Worm (Caenorhabditis elegans) whole organism, young adult: Measurements from ENCODE around the gene swp-1.

Experiments
- B0035.1 ChIP-seq: sonication (generic microtip); optimal IDR thresholded peaks from 2 replicates; lab custom pipeline; 2016; ENCODE audit warnings: missing genetic modification characterization, mild to moderate bottlenecking, missing compliant biosample characterization, missing genotype, missing genetic modification reagents
- B0336.3 ChIP-seq: fragments of 200-800 bp; sonication (Bioruptor generic); IDR thresholded peaks from 2 replicates; pipeline ENCODE4 v1.3.6; 2022; ENCODE audit warnings: missing genetic modification characterization, missing compliant biosample characterization
- C06A6.2 ChIP-seq: fragments of 200-800 bp; sonication (Bioruptor generic); conservative IDR thresholded peaks from 2 replicates; pipeline ENCODE4 v1.3.6; 2022; ENCODE audit warnings: missing genetic modification characterization, missing compliant biosample characterization
- C17E4.6 ChIP-seq: fragments of 200-800 bp; sonication (Bioruptor generic); IDR thresholded peaks from 2 replicates; pipeline ENCODE4 v1.3.6; 2022; ENCODE audit warnings: missing genetic modification reagents, missing genetic modification characterization, missing compliant biosample characterization
- D2030.7 ChIP-seq: fragments of 200-800 bp; sonication (Bioruptor generic); IDR thresholded peaks from 2 replicates; pipeline ENCODE4 v1.3.6; 2022; ENCODE audit warnings: missing genetic modification reagents, missing genetic modification characterization, missing compliant biosample characterization
- F10E7.11 ChIP-seq: sonication (generic microtip); optimal IDR thresholded peaks from 2 replicates; lab custom pipeline; 2017; ENCODE audit warnings: mild to moderate bottlenecking, missing genetic modification characterization, moderate library complexity, missing compliant biosample characterization
- F22D6.2 ChIP-seq: sonication (generic microtip); optimal IDR thresholded peaks from 2 replicates; lab custom pipeline; 2016; ENCODE audit warnings: mild to moderate bottlenecking, missing genetic modification characterization, missing compliant biosample characterization
- F23B12.7 ChIP-seq: sonication (generic microtip); optimal IDR thresholded peaks from 2 replicates; lab custom pipeline; 2017; ENCODE audit warnings: missing genetic modification characterization, mild to moderate bottlenecking, missing compliant biosample characterization, antibody characterized with exemption, moderate library complexity; ENCODE audit not compliant: insufficient read depth
- F52B5.7 ChIP-seq: sonication (generic microtip); optimal IDR thresholded peaks from 2 replicates; lab custom pipeline; 2016; ENCODE audit warnings: mild to moderate bottlenecking, missing genetic modification characterization, missing compliant biosample characterization
- T26A5.8 ChIP-seq: sonication (generic microtip); optimal IDR thresholded peaks from 2 replicates; lab custom pipeline; 2016; ENCODE audit warnings: missing genetic modification characterization, missing compliant biosample characterization
- Y53F4B.3 ChIP-seq: fragments of 200-800 bp; sonication (Bioruptor generic); IDR thresholded peaks from 2 replicates; pipeline ENCODE4 v1.3.6; 2022; ENCODE audit warnings: missing genetic modification reagents, missing genetic modification characterization, missing compliant biosample characterization
- Y95B8A.8 ChIP-seq: fragments of 200-800 bp; sonication (Bioruptor generic); IDR thresholded peaks from 2 replicates; pipeline ENCODE4 v1.3.6; 2022; ENCODE audit warnings: missing genetic modification reagents, missing genetic modification characterization, missing compliant biosample characterization
- akir-1 ChIP-seq: fragments of 200-800 bp; sonication (Bioruptor generic); optimal IDR thresholded peaks from 2 replicates; lab custom pipeline; 2018; ENCODE audit warnings: mild to moderate bottlenecking, missing genetic modification characterization, moderate library complexity, missing compliant biosample characterization
- aptf-2 ChIP-seq: fragments of 200-800 bp; sonication (Bioruptor generic); conservative IDR thresholded peaks from 2 replicates; pipeline ENCODE4 v1.3.6; 2022; ENCODE audit warnings: missing genetic modification reagents, missing genetic modification characterization, missing compliant biosample characterization
- aptf-3 ChIP-seq: fragments of 200-800 bp; sonication (Bioruptor generic); IDR thresholded peaks from 2 replicates; pipeline ENCODE4 v1.3.6; 2022; ENCODE audit warnings: missing genetic modification characterization, missing compliant biosample characterization
- ceh-27 ChIP-seq: fragments of 200-800 bp; sonication (Bioruptor generic); optimal IDR thresholded peaks from 2 replicates; lab custom pipeline; 2018; ENCODE audit warnings: mild to moderate bottlenecking, missing genetic modification characterization, moderate library complexity, missing compliant biosample characterization
- ceh-40 ChIP-seq: fragments of 200-800 bp; sonication (Bioruptor generic); IDR thresholded peaks from 2 replicates; pipeline ENCODE4 v1.3.6; 2022; ENCODE audit warnings: missing genetic modification characterization, missing compliant biosample characterization
- ceh-79 ChIP-seq: sonication (generic microtip); optimal IDR thresholded peaks from 2 replicates; lab custom pipeline; 2017; ENCODE audit warnings: mild to moderate bottlenecking, missing genetic modification characterization, missing compliant biosample characterization
- chd-7 ChIP-seq: sonication (generic microtip); optimal IDR thresholded peaks from 2 replicates; lab custom pipeline; 2016; ENCODE audit warnings: mild to moderate bottlenecking, missing genetic modification characterization, moderate library complexity, missing compliant biosample characterization
- efl-1 ChIP-seq: fragments of 150-350 bp; optimal IDR thresholded peaks from 2 replicates; lab custom pipeline; 2014; ENCODE audit warnings: missing biosample characterization, missing genetic modification reagents, missing genetic modification characterization
- egl-44 ChIP-seq: fragments of 200-800 bp; sonication (Bioruptor generic); IDR thresholded peaks from 2 replicates; pipeline ENCODE4 v1.3.6; 2022; ENCODE audit warnings: missing genetic modification reagents, missing genetic modification characterization, missing compliant biosample characterization
- egrh-3 ChIP-seq: fragments of 200-800 bp; sonication (Bioruptor generic); IDR thresholded peaks from 2 replicates; pipeline ENCODE4 v1.3.6; 2022; ENCODE audit warnings: missing genetic modification reagents, missing genetic modification characterization, missing compliant biosample characterization
- ekl-4 ChIP-seq: fragments of 200-800 bp; sonication (Bioruptor generic); IDR thresholded peaks from 2 replicates; pipeline ENCODE4 v1.3.6; 2022; ENCODE audit warnings: missing genetic modification reagents, missing genetic modification characterization, missing compliant biosample characterization
- ets-4 ChIP-seq: fragments of 200-800 bp; sonication (Bioruptor generic); optimal IDR thresholded peaks from 2 replicates; lab custom pipeline; 2018; ENCODE audit warnings: mild to moderate bottlenecking, missing genetic modification characterization, missing compliant biosample characterization
- fkh-3 ChIP-seq: sonication (generic microtip); optimal IDR thresholded peaks from 2 replicates; lab custom pipeline; 2016; ENCODE audit warnings: mild to moderate bottlenecking, missing genetic modification characterization, missing compliant biosample characterization
- him-1 ChIP-seq: sonication (generic microtip); optimal IDR thresholded peaks from 2 replicates; lab custom pipeline; 2016; ENCODE audit warnings: missing genotype, missing genetic modification reagents, missing genetic modification characterization, missing compliant biosample characterization
- hlh-12 ChIP-seq: sonication (generic microtip); optimal IDR thresholded peaks from 2 replicates; lab custom pipeline; 2016; ENCODE audit warnings: missing genetic modification characterization, missing compliant biosample characterization
- hlh-26 ChIP-seq: fragments of 200-800 bp; sonication (Bioruptor generic); conservative IDR thresholded peaks from 2 replicates; pipeline ENCODE4 v1.3.6; 2022; ENCODE audit warnings: missing genetic modification reagents, missing genetic modification characterization, missing compliant biosample characterization
- hmg-1.2 ChIP-seq: fragments of 200-800 bp; sonication (Bioruptor generic); IDR thresholded peaks from 2 replicates; pipeline ENCODE4 v1.3.6; 2022; ENCODE audit warnings: missing genetic modification reagents, missing genetic modification characterization, missing compliant biosample characterization
- hrde-1 ChIP-seq: sonication (generic microtip); optimal IDR thresholded peaks from 2 replicates; lab custom pipeline; 2016; ENCODE audit warnings: missing genetic modification characterization, mild to moderate bottlenecking, missing compliant biosample characterization, moderate library complexity, missing genotype, missing genetic modification reagents, borderline replicate concordance
- lin-26 ChIP-seq: fragments of 200-800 bp; sonication (Bioruptor generic); IDR thresholded peaks from 2 replicates; pipeline ENCODE4 v1.3.6; 2022; ENCODE audit warnings: missing genetic modification reagents, missing genetic modification characterization, missing compliant biosample characterization
- lin-54 ChIP-seq: fragments of 200-800 bp; sonication (Bioruptor generic); optimal IDR thresholded peaks from 2 replicates; lab custom pipeline; 2018; ENCODE audit warnings: mild to moderate bottlenecking, missing genetic modification characterization, missing compliant biosample characterization
- madf-6 ChIP-seq: fragments of 200-800 bp; sonication (Bioruptor generic); IDR thresholded peaks from 2 replicates; pipeline ENCODE4 v1.3.6; 2022; ENCODE audit warnings: missing genetic modification reagents, missing genetic modification characterization, missing compliant biosample characterization
- mxl-1 ChIP-seq: sonication (generic microtip); optimal IDR thresholded peaks from 2 replicates; lab custom pipeline; 2016; ENCODE audit warnings: missing genetic modification characterization, missing compliant biosample characterization
- nfya-1 ChIP-seq: sonication (generic microtip); optimal IDR thresholded peaks from 2 replicates; lab custom pipeline; 2017; ENCODE audit warnings: antibody characterized with exemption, missing compliant biosample characterization, missing genetic modification characterization, borderline replicate concordance; ENCODE audit not compliant: insufficient read depth
- nhr-179 ChIP-seq: sonication (generic microtip); optimal IDR thresholded peaks from 2 replicates; lab custom pipeline; 2016; ENCODE audit warnings: mild to moderate bottlenecking, missing genetic modification characterization, missing compliant biosample characterization
- nhr-27 ChIP-seq: fragments of 200-800 bp; sonication (Bioruptor generic); optimal IDR thresholded peaks from 2 replicates; lab custom pipeline; 2018; ENCODE audit warnings: mild to moderate bottlenecking, missing genetic modification characterization, moderate library complexity, missing compliant biosample characterization
- nhr-80 ChIP-seq: sonication (generic microtip); optimal IDR thresholded peaks from 2 replicates; lab custom pipeline; 2016; ENCODE audit warnings: missing genetic modification characterization, missing compliant biosample characterization
- nhr-90 ChIP-seq: sonication (generic microtip); optimal IDR thresholded peaks from 2 replicates; lab custom pipeline; 2016; ENCODE audit warnings: missing genotype, mild to moderate bottlenecking, missing genetic modification characterization, missing compliant biosample characterization
- rec-8 ChIP-seq, 2 experiments: sonication (generic microtip); optimal IDR thresholded peaks; 2 replicates each; lab custom pipeline; 2016; ENCODE audit warnings: mild to moderate bottlenecking in 2 of 2, missing genetic modification characterization in 2 of 2, missing genetic modification reagents in 2 of 2, missing genotype in 2 of 2, missing biosample characterization in 1 of 2, missing compliant biosample characterization in 1 of 2, moderate library complexity in 1 of 2
- snpc-4 ChIP-seq, 5 experiments: fragments of 150-350 bp in 1 of 5; sonication (generic microtip) in 4 of 5; optimal IDR thresholded peaks; 2 replicates each; lab custom pipeline; 2014 to 2018; ENCODE audit warnings: missing genetic modification characterization in 5 of 5, missing biosample characterization in 3 of 5, antibody characterized with exemption in 2 of 5, mild to moderate bottlenecking in 2 of 5, missing compliant biosample characterization in 2 of 5, missing genotype in 2 of 5, moderate library complexity in 2 of 5, missing genetic modification reagents in 1 of 5
- somi-1 ChIP-seq: fragments of 200-800 bp; sonication (Bioruptor generic); optimal IDR thresholded peaks from 2 replicates; lab custom pipeline; 2018; ENCODE audit warnings: mild to moderate bottlenecking, missing genetic modification characterization, missing compliant biosample characterization
- sptf-2 ChIP-seq: fragments of 200-800 bp; sonication (Bioruptor generic); optimal IDR thresholded peaks from 2 replicates; lab custom pipeline; 2018; ENCODE audit warnings: mild to moderate bottlenecking, missing genetic modification characterization, missing compliant biosample characterization
- tbp1 ChIP-seq: fragments of 200-800 bp; sonication (Bioruptor generic); optimal IDR thresholded peaks from 2 replicates; lab custom pipeline; 2018; ENCODE audit warnings: mild to moderate bottlenecking, missing genetic modification characterization, missing compliant biosample characterization
- zim-3 ChIP-seq: sonication (generic microtip); optimal IDR thresholded peaks from 2 replicates; lab custom pipeline; 2017; ENCODE audit warnings: mild to moderate bottlenecking, missing genetic modification characterization, moderate library complexity, missing compliant biosample characterization
- ztf-22 ChIP-seq: fragments of 200-800 bp; sonication (Bioruptor generic); optimal IDR thresholded peaks from 2 replicates; lab custom pipeline; 2018; ENCODE audit warnings: mild to moderate bottlenecking, missing genetic modification characterization, moderate library complexity, missing compliant biosample characterization
- ztf-6 ChIP-seq: fragments of 200-800 bp; sonication (Bioruptor generic); IDR thresholded peaks from 2 replicates; pipeline ENCODE4 v1.3.6; 2022; ENCODE audit warnings: missing genetic modification reagents, missing genetic modification characterization, missing compliant biosample characterization

swp-1 gene

ce11 chrIII:5697963-5698730 is 7.2 kb downstream of the swp-1 start, which contains the start of the genes lgg-3 and rgs-5 (continued):
- TF ChIP-seq F10E7.11 (tag; lab: Kevin White, UChicago) (no peak), snpc-4 (GFP tag; optimal IDR thresholded peaks at IDR 0.05; lab: Kevin White, UChicago) (no peak), snpc-4 (tag; optimal IDR thresholded peaks at IDR 0.05; lab: Kevin White, UChicago) (peak; percentile 5 to 81 (median 31)), Y53F4B.3 (GFP tag; lab: Robert Waterston, UW) (no peak), F52B5.7 (tag; lab: Kevin White, UChicago) (no peak), ztf-6 (GFP tag; lab: Robert Waterston, UW) (no peak), tbp1 (GFP tag; lab: Kevin White, UChicago) (no peak), akir-1 (GFP tag; lab: Kevin White, UChicago) (no peak), hlh-12 (tag; lab: Kevin White, UChicago) (no peak), ztf-22 (no peak), ceh-27 (peak; percentile 12), T26A5.8 (tag; lab: Kevin White, UChicago) (no peak), somi-1 (no peak), aptf-2 (GFP tag; lab: Robert Waterston, UW) (no peak), nhr-80 (tag; lab: Kevin White, UChicago) (peak; percentile 12), hlh-26 (GFP tag; lab: Robert Waterston, UW) (no peak), nhr-27 (tag; lab: Kevin White, UChicago) (no peak), sptf-2 (GFP tag; lab: Kevin White, UChicago) (no peak), hrde-1 (tag; lab: Kevin White, UChicago) (no peak), ekl-4 (GFP tag; lab: Robert Waterston, UW) (0 out of 2 replicates have a peak, but pooled peaks have one; percentile 8), rec-8 (tag; optimal IDR thresholded peaks at IDR 0.05; lab: Kevin White, UChicago) (no peak), F22D6.2 (tag; lab: Kevin White, UChicago) (no peak), aptf-3 (GFP tag; lab: Robert Waterston, UW) (no peak), nhr-90 (tag; lab: Kevin White, UChicago) (no peak), mxl-1 (tag; lab: Kevin White, UChicago) (no peak), lin-26 (GFP tag; lab: Robert Waterston, UW) (no peak), C06A6.2 (no peak), zim-3 (tag; lab: Kevin White, UChicago) (no peak), Y95B8A.8 (GFP tag; lab: Robert Waterston, UW) (no peak), B0336.3 (GFP tag; lab: Robert Waterston, UW) (no peak), F23B12.7 (tag; lab: Kevin White, UChicago) (no peak), egrh-3 (GFP tag; lab: Robert Waterston, UW) (no peak), ceh-40 (no peak), nfya-1 (tag; lab: Kevin White, UChicago) (no peak), him-1 (peak; percentile 64), lin-54 (peak; percentile 89), nhr-179 (no peak), madf-6 (peak; percentile 88), C17E4.6 (GFP tag; lab: Robert Waterston, UW) (no peak), hmg-1.2 (GFP tag; lab: Robert Waterston, UW) (peak; percentile 13; the same call in 1 of the 2 replicates), D2030.7 (GFP tag; lab: Robert Waterston, UW) (peak; percentile 58), ceh-79 (tag; lab: Kevin White, UChicago) (no peak), chd-7 (no peak), fkh-3 (tag; lab: Kevin White, UChicago) (no peak), B0035.1 (tag; lab: Kevin White, UChicago) (no peak), efl-1 (GFP tag; lab: Kevin White, UChicago) (peak; percentile 62), egl-44 (GFP tag; lab: Robert Waterston, UW) (no peak), ets-4 (no peak)
